Fruit fly (Drosophila melanogaster) whole organism, prepupa: Measurements from ENCODE around the gene CG12099.
A peak's percentile ranks its signal among the peaks of the same experiment; 100 is the strongest.

Experiments
- Blimp-1 ChIP-seq: fragments of 200-800 bp; sonication (Bioruptor generic); optimal IDR thresholded peaks from 3 replicates; lab custom pipeline; 2017; ENCODE audit warnings: missing biosample characterization, missing genetic modification characterization, mild to moderate bottlenecking, moderate library complexity, missing genetic modification reagents
- CG10669 ChIP-seq: fragments of 200-800 bp; sonication (Bioruptor generic); optimal IDR thresholded peaks from 3 replicates; lab custom pipeline; 2018; ENCODE audit warnings: missing biosample characterization, mild to moderate bottlenecking, missing genetic modification characterization, moderate library complexity
- CG11294 ChIP-seq: fragments of 200-800 bp; sonication (Bioruptor generic); IDR thresholded peaks from 2 replicates; pipeline ENCODE4 v1.3.6; 2022; ENCODE audit warnings: missing biosample characterization, missing genetic modification characterization
- CG11762 ChIP-seq: fragments of 200-800 bp; sonication (Bioruptor generic); optimal IDR thresholded peaks from 3 replicates; lab custom pipeline; 2016; ENCODE audit warnings: missing biosample characterization, missing genetic modification characterization; ENCODE audit not compliant: insufficient read depth
- CG1621 ChIP-seq: fragments of 200-800 bp; sonication (Bioruptor generic); optimal IDR thresholded peaks from 3 replicates; lab custom pipeline; 2018; ENCODE audit warnings: missing biosample characterization, mild to moderate bottlenecking, missing genetic modification characterization
- CG16779 ChIP-seq: fragments of 200-800 bp; sonication (Bioruptor generic); optimal IDR thresholded peaks from 3 replicates; lab custom pipeline; 2017; ENCODE audit warnings: missing biosample characterization, mild to moderate bottlenecking, missing genetic modification characterization
- CG3032 ChIP-seq: fragments of 200-800 bp; optimal IDR thresholded peaks from 2 replicates; lab custom pipeline; 2019; ENCODE audit warnings: missing biosample characterization, mild to moderate bottlenecking, missing genetic modification characterization, moderate library complexity
- CG31627 ChIP-seq: fragments of 200-800 bp; sonication (Bioruptor generic); optimal IDR thresholded peaks from 3 replicates; lab custom pipeline; 2016; ENCODE audit warnings: missing biosample characterization, missing genetic modification characterization
- CG6163 ChIP-seq: fragments of 200-800 bp; sonication (Bioruptor generic); IDR thresholded peaks from 3 replicates; pipeline ENCODE4 v1.3.6; 2022; ENCODE audit warnings: missing biosample characterization, missing genetic modification characterization
- CG6276 ChIP-seq: fragments of 200-800 bp; sonication (Bioruptor generic); optimal IDR thresholded peaks from 2 replicates; lab custom pipeline; 2017; ENCODE audit warnings: missing biosample characterization, mild to moderate bottlenecking, missing genetic modification characterization
- CG6792 ChIP-seq: fragments of 200-800 bp; sonication (Bioruptor generic); optimal IDR thresholded peaks from 3 replicates; lab custom pipeline; 2016; ENCODE audit warnings: missing biosample characterization, missing genetic modification characterization
- CG6808 ChIP-seq: fragments of 200-800 bp; sonication (Bioruptor generic); optimal IDR thresholded peaks from 3 replicates; lab custom pipeline; 2017; ENCODE audit warnings: missing biosample characterization, missing genetic modification characterization, mild to moderate bottlenecking, moderate library complexity, missing genetic modification reagents
- CG6854 ChIP-seq: fragments of 200-800 bp; sonication (Bioruptor generic); optimal IDR thresholded peaks from 2 replicates; lab custom pipeline; 2017; ENCODE audit warnings: missing biosample characterization, mild to moderate bottlenecking, missing genetic modification characterization
- CG7368 ChIP-seq: fragments of 200-800 bp; sonication (Bioruptor generic); optimal IDR thresholded peaks from 3 replicates; lab custom pipeline; 2016; ENCODE audit warnings: missing biosample characterization, missing genetic modification characterization
- CG8319 ChIP-seq: fragments of 200-800 bp; sonication (Bioruptor generic); optimal IDR thresholded peaks from 3 replicates; lab custom pipeline; 2016; ENCODE audit warnings: missing biosample characterization, missing genetic modification characterization
- CG8632 ChIP-seq: fragments of 200-800 bp; sonication (Bioruptor generic); optimal IDR thresholded peaks from 3 replicates; lab custom pipeline; 2016; ENCODE audit warnings: missing biosample characterization, missing genetic modification characterization
- CG9139 ChIP-seq: fragments of 200-800 bp; sonication (Bioruptor generic); optimal IDR thresholded peaks from 3 replicates; lab custom pipeline; 2017; ENCODE audit warnings: missing biosample characterization, mild to moderate bottlenecking, missing genetic modification characterization
- Eip75B ChIP-seq: fragments of 200-800 bp; sonication (Bioruptor generic); optimal IDR thresholded peaks from 3 replicates; lab custom pipeline; 2016; ENCODE audit warnings: missing biosample characterization, missing genetic modification characterization
- Eip78C ChIP-seq: fragments of 200-800 bp; sonication (Bioruptor generic); peaks from one replicate; lab custom pipeline; 2016; ENCODE audit warnings: missing biosample characterization, missing genetic modification characterization
- Eip93F ChIP-seq: fragments of 200-800 bp; sonication (Bioruptor generic); optimal IDR thresholded peaks from 2 replicates; lab custom pipeline; 2016; ENCODE audit warnings: missing biosample characterization, mild to moderate bottlenecking, missing genetic modification characterization
- Ets21C ChIP-seq: fragments of 200-800 bp; sonication (Bioruptor generic); optimal IDR thresholded peaks from 3 replicates; lab custom pipeline; 2016; ENCODE audit warnings: missing biosample characterization, missing genetic modification characterization
- Ets96B ChIP-seq: fragments of 200-800 bp; optimal IDR thresholded peaks from 2 replicates; lab custom pipeline; 2019; ENCODE audit warnings: missing biosample characterization, mild to moderate bottlenecking, missing genetic modification characterization, moderate library complexity
- Smox ChIP-seq: fragments of 200-800 bp; sonication (Bioruptor generic); optimal IDR thresholded peaks from 3 replicates; lab custom pipeline; 2016; ENCODE audit warnings: missing biosample characterization, missing genetic modification characterization
- Sox102F ChIP-seq: fragments of 200-800 bp; sonication (Bioruptor generic); optimal IDR thresholded peaks from 2 replicates; lab custom pipeline; 2016; ENCODE audit warnings: missing biosample characterization, mild to moderate bottlenecking, missing genetic modification characterization
- Sox14 ChIP-seq: fragments of 200-800 bp; sonication (Bioruptor generic); optimal IDR thresholded peaks from 3 replicates; lab custom pipeline; 2016; ENCODE audit warnings: missing biosample characterization, missing genetic modification characterization
- eg ChIP-seq: fragments of 200-800 bp; sonication (Bioruptor generic); IDR thresholded peaks from 3 replicates; pipeline ENCODE4 v1.3.6; 2022; ENCODE audit warnings: missing biosample characterization, missing genetic modification characterization
- esn ChIP-seq: fragments of 200-800 bp; sonication (Bioruptor generic); optimal IDR thresholded peaks from 2 replicates; lab custom pipeline; 2016; ENCODE audit warnings: missing biosample characterization, mild to moderate bottlenecking, missing genetic modification characterization, moderate library complexity
- fkh ChIP-seq: fragments of 200-800 bp; sonication (Bioruptor generic); optimal IDR thresholded peaks from 3 replicates; lab custom pipeline; 2017; ENCODE audit warnings: missing biosample characterization, mild to moderate bottlenecking, missing genetic modification characterization, moderate library complexity
- spab ChIP-seq: fragments of 200-800 bp; sonication (Bioruptor generic); optimal IDR thresholded peaks from 2 replicates; lab custom pipeline; 2017; ENCODE audit warnings: missing biosample characterization, mild to moderate bottlenecking, missing genetic modification characterization, missing genetic modification reagents
- ss ChIP-seq, 2 experiments: fragments of 200-800 bp; sonication (Bioruptor generic); optimal IDR thresholded peaks; 2 replicates in 1 of 2; 3 replicates in 1 of 2; lab custom pipeline; 2017 to 2018; ENCODE audit warnings: mild to moderate bottlenecking in 2 of 2, missing biosample characterization in 2 of 2, missing genetic modification characterization in 2 of 2, moderate library complexity in 1 of 2
- svp ChIP-seq: fragments of 200-800 bp; sonication (Bioruptor generic); peaks from one replicate; lab custom pipeline; 2016; ENCODE audit warnings: missing biosample characterization, missing genetic modification characterization
- vri ChIP-seq: fragments of 200-800 bp; sonication (Bioruptor generic); optimal IDR thresholded peaks from 3 replicates; lab custom pipeline; 2016; ENCODE audit warnings: missing biosample characterization, mild to moderate bottlenecking, missing genetic modification characterization

Gene CG12099

DNA sequence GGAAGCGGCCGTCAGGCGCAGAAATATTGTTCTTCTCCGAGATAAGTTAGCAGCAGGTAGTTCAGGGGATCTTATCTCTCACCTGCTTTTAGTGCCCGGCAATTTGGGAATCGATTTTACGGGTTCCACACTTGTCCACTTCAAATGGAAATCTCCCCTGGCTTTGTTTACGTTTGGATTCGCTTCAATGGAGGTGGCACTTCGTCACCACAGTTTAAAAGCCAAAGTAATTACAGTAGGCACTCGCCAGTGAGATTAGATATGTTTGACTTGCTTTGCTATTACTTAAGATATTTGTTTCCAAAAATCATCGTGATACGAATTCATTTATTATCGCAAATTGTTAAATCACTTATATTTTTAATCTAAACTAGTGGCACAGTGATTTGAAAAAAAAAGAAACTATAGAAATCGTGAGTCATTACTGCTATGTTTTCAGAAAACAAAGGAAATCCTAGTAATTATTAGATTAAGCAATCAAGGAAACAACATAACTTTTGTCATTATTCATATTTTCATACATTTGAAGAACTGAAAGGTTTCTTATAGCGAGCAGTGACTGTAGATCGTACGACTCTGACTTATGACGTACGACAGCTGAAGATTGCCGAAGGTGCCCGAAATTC is 9.8 kb downstream of the CG12099 start (continued):
- no peak for TF ChIP-seq CG7368
- no peak for TF ChIP-seq Ets96B (tag; lab: Kevin White, UChicago)
- peak; percentile 32 for TF ChIP-seq CG8632 (GFP tag; lab: Kevin White, UChicago)
- TF ChIP-seq CG10669 = no peak
- TF ChIP-seq Blimp-1 (GFP tag; lab: Kevin White, UChicago) = peak; percentile 52
- no peak for TF ChIP-seq CG6854 (GFP tag; lab: Kevin White, UChicago)
- peak; percentile 72 for TF ChIP-seq Ets21C
- peak; percentile 77 for TF ChIP-seq CG31627 (GFP tag; lab: Kevin White, UChicago)
- TF ChIP-seq, all 60 proteins: peak for 26

DNA sequence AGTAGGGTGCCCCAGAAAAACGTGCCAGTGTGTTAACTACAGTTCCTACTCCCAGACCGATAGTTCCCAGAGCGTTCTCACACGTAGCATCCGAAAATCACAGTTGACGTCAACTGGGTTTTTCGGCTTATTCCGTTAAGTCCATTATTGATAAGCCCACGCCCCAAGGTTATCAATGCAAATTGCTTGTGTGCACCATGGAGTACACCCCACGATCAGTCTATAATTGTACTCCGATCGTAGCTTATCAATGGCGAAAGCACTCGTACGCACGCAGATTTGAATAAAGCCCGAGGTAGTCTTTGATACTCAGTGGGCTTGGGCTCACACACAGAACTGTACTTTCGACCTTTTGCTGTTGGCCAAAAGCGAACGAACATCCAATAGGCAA is 11.2 kb downstream of the CG12099 start:
- TF ChIP-seq svp (GFP tag; lab: Kevin White, UChicago) = peak; percentile 94
- no peak for TF ChIP-seq CG11294 (GFP tag; lab: Robert Waterston, UW)

DNA sequence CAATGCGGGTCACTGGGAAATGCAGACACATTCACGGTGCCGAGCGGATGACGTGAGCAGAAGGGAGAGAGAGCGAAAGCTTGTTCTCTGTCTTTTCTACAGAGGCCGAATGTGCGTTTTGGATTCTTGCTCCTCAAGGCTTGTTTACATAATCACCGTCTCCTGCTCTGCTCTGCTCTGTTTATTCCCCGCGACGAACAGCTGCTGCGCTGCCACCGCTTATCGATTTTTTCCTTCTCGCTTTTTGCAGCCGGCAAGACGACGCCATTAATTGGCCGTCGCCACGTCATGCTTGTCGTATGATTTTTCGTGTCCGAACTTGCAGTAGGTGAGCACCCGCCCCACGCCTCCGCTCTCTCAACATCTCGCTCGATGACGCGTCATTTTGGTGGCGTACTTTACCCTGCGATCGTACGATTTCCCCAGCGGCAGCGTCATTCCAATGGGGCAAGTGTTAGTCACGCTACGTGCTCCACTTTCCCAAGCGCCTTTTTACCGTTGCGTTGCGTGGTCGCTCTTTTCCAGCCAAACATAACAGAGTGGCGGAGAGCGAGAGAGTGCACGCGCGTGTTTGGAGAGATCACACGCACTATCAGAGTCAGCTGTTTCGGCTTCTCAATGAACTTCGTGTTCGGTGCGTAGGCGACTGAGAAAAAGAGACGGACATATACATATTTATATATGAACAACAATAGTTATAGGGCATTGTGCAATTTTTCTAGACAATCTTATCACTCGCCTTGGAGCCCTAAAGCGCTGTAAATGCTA is 11.8 kb downstream of the CG12099 start:
- TF ChIP-seq Eip75B (GFP tag; lab: Kevin White, UChicago) (peak; percentile 36), CG6163 (0 out of 3 replicates have a peak, but pooled peaks have one; percentile 10), eg (0 out of 3 replicates have a peak, but pooled peaks have one; percentile 10), Smox (GFP tag; lab: Kevin White, UChicago) (no peak), CG3032 (no peak), Sox102F (GFP tag; lab: Kevin White, UChicago) (no peak), CG1621 (no peak), CG11762 (peak; percentile 5), Eip78C (GFP tag; lab: Kevin White, UChicago) (peak; percentile 69), CG6276 (peak; percentile 54), spab (GFP tag; lab: Kevin White, UChicago) (peak; percentile 25), CG9139 (GFP tag; lab: Kevin White, UChicago) (peak; percentile 8), CG8319 (GFP tag; lab: Kevin White, UChicago) (no peak), CG6808 (GFP tag; lab: Kevin White, UChicago) (peak; percentile 12), CG6854 (GFP tag; lab: Kevin White, UChicago) (peak; percentile 71), ss (GFP tag; optimal IDR thresholded peaks at IDR 0.05; lab: Kevin White, UChicago) (peak; percentile 36 to 70), fkh (GFP tag; lab: Kevin White, UChicago) (peak; percentile 50), CG16779 (peak; percentile 18), CG6792 (GFP tag; lab: Kevin White, UChicago) (no peak), vri (GFP tag; lab: Kevin White, UChicago) (peak; percentile 98), CG31627 (GFP tag; lab: Kevin White, UChicago) (no peak)

DNA sequence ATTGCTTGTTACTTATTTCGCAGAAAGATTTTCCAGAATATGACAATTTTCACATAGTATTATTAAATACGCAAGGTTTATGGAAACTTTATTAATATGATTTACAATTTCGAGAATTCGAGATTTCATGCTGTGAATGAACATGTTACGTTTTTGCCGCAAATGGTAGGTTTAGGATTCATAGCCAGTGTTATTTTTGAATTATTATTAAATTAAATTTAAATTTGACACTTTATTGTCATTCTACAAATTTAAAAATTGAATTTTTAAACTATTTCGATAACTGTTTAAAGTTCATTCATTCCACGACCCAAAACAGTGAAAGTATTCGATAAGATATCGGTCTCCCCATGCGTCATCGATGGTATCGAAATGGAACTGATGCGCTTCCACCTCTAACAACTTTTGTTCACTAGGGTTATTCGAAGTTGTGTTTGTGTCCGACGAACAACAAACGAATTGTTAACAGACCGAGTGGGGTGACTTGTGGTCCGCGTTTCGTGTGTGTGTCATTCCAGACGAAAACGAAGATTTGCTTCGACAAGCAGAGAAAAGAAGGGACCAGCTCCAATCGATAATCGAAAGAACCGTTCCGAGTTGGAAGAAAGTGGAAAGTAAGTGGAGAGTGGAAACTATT is 12.5 kb downstream of the CG12099 start, which contains the start of the genes CG32313 and Pcyt1:
Gene CG32313, minus strand, starts transcription at position 51 of the 637 bp plus-strand sequence.
Gene Pcyt1, plus strand, starts transcription at position 400 of the 637 bp plus-strand sequence.
- TF ChIP-seq CG10669 (no peak), Eip78C (GFP tag; lab: Kevin White, UChicago) (peak; percentile 67), CG6792 (GFP tag; lab: Kevin White, UChicago) (no peak), Sox102F (GFP tag; lab: Kevin White, UChicago) (peak; percentile 15), Sox14 (peak; percentile 28), CG6854 (GFP tag; lab: Kevin White, UChicago) (peak; percentile 46), CG6163 (no peak), esn (peak; percentile 24), CG7368 (no peak), Eip93F (GFP tag; lab: Kevin White, UChicago) (peak; percentile 31), svp (GFP tag; lab: Kevin White, UChicago) (peak; percentile 79)
